Fruit fly (Drosophila melanogaster): ENCODE data around the gene Eig71Ek.

DNA sequence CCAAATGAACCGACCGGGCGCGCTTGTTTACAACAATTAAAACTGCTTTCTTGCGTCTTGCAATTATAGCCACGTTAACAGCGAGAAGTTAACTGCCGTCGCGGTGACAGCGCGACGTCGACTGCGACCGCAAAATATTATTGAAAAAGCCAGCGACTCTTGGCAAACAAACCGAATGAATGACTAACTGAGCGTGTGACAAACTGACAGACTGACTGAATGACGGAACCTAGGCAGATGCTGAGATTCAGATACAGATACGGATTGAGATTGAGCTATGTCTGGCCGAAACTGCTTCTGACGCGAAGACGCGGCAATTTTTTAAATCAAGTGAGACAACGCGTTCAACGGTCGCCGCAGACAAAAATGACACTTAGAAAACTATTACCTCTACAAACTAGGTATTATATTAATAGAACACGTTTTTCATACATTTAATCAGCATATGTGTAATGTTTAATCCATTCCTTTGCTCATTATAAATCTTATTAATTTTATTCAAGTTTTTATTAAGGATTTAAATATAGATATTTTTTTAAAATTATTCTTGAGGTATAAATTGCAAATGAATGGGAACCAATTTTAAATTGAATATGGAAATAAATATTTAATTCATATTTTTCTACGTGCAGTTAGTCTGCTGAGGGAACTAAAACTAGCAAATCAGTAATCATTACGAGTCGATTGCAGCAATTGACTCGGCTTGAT is 26.5 kb upstream of the Eig71Ek start:
- TF ChIP-seq Ets98B (GFP tag; IDR thresholded peaks at IDR 0.05) (no peak), CG4496 (GFP tag; IDR thresholded peaks at IDR 0.05) (no peak), gl (tag; optimal IDR thresholded peaks at IDR 0.05) (no peak)

All from whole organism, pupa.